Fruit fly (Drosophila melanogaster) whole organism, prepupa: ENCODE results near the gene eIF2gamma.

Experiments
- Blimp-1 ChIP-seq: fragments of 200-800 bp; sonication (Bioruptor generic); optimal IDR thresholded peaks from 3 replicates; lab custom pipeline; 2017; ENCODE audit warnings: missing biosample characterization, missing genetic modification characterization, mild to moderate bottlenecking, moderate library complexity, missing genetic modification reagents
- CG10669 ChIP-seq: fragments of 200-800 bp; sonication (Bioruptor generic); optimal IDR thresholded peaks from 3 replicates; lab custom pipeline; 2018; ENCODE audit warnings: missing biosample characterization, mild to moderate bottlenecking, missing genetic modification characterization, moderate library complexity
- CG11294 ChIP-seq: fragments of 200-800 bp; sonication (Bioruptor generic); IDR thresholded peaks from 2 replicates; pipeline ENCODE4 v1.3.6; 2022; ENCODE audit warnings: missing biosample characterization, missing genetic modification characterization
- CG11762 ChIP-seq: fragments of 200-800 bp; sonication (Bioruptor generic); optimal IDR thresholded peaks from 3 replicates; lab custom pipeline; 2016; ENCODE audit warnings: missing biosample characterization, missing genetic modification characterization; ENCODE audit not compliant: insufficient read depth
- CG11902 ChIP-seq: fragments of 200-800 bp; sonication (Bioruptor generic); optimal IDR thresholded peaks from 3 replicates; lab custom pipeline; 2016; ENCODE audit warnings: missing biosample characterization, missing genetic modification characterization
- CG1621 ChIP-seq: fragments of 200-800 bp; sonication (Bioruptor generic); optimal IDR thresholded peaks from 3 replicates; lab custom pipeline; 2018; ENCODE audit warnings: missing biosample characterization, mild to moderate bottlenecking, missing genetic modification characterization
- CG3032 ChIP-seq: fragments of 200-800 bp; optimal IDR thresholded peaks from 2 replicates; lab custom pipeline; 2019; ENCODE audit warnings: missing biosample characterization, mild to moderate bottlenecking, missing genetic modification characterization, moderate library complexity
- CG31627 ChIP-seq: fragments of 200-800 bp; sonication (Bioruptor generic); optimal IDR thresholded peaks from 3 replicates; lab custom pipeline; 2016; ENCODE audit warnings: missing biosample characterization, missing genetic modification characterization
- CG32006 ChIP-seq: fragments of 200-800 bp; sonication (Bioruptor generic); optimal IDR thresholded peaks from 3 replicates; lab custom pipeline; 2017; ENCODE audit warnings: missing biosample characterization, mild to moderate bottlenecking, missing genetic modification characterization
- CG34406 ChIP-seq: fragments of 200-800 bp; sonication (Bioruptor generic); optimal IDR thresholded peaks from 3 replicates; lab custom pipeline; 2016; ENCODE audit warnings: missing biosample characterization, missing genetic modification characterization
- CG3919 ChIP-seq: fragments of 200-800 bp; sonication (Bioruptor generic); optimal IDR thresholded peaks from 3 replicates; lab custom pipeline; 2016; ENCODE audit warnings: missing biosample characterization, missing genetic modification characterization
- CG4318 ChIP-seq: fragments of 200-800 bp; sonication (Bioruptor generic); optimal IDR thresholded peaks from 3 replicates; lab custom pipeline; 2017; ENCODE audit warnings: missing biosample characterization, mild to moderate bottlenecking, missing genetic modification characterization
- CG6163 ChIP-seq: fragments of 200-800 bp; sonication (Bioruptor generic); IDR thresholded peaks from 3 replicates; pipeline ENCODE4 v1.3.6; 2022; ENCODE audit warnings: missing biosample characterization, missing genetic modification characterization
- CG6276 ChIP-seq: fragments of 200-800 bp; sonication (Bioruptor generic); optimal IDR thresholded peaks from 2 replicates; lab custom pipeline; 2017; ENCODE audit warnings: missing biosample characterization, mild to moderate bottlenecking, missing genetic modification characterization
- CG6854 ChIP-seq: fragments of 200-800 bp; sonication (Bioruptor generic); optimal IDR thresholded peaks from 2 replicates; lab custom pipeline; 2017; ENCODE audit warnings: missing biosample characterization, mild to moderate bottlenecking, missing genetic modification characterization
- CG7368 ChIP-seq: fragments of 200-800 bp; sonication (Bioruptor generic); optimal IDR thresholded peaks from 3 replicates; lab custom pipeline; 2016; ENCODE audit warnings: missing biosample characterization, missing genetic modification characterization
- CG8319 ChIP-seq: fragments of 200-800 bp; sonication (Bioruptor generic); optimal IDR thresholded peaks from 3 replicates; lab custom pipeline; 2016; ENCODE audit warnings: missing biosample characterization, missing genetic modification characterization
- CG8632 ChIP-seq: fragments of 200-800 bp; sonication (Bioruptor generic); optimal IDR thresholded peaks from 3 replicates; lab custom pipeline; 2016; ENCODE audit warnings: missing biosample characterization, missing genetic modification characterization
- CG9139 ChIP-seq: fragments of 200-800 bp; sonication (Bioruptor generic); optimal IDR thresholded peaks from 3 replicates; lab custom pipeline; 2017; ENCODE audit warnings: missing biosample characterization, mild to moderate bottlenecking, missing genetic modification characterization
- Eip93F ChIP-seq: fragments of 200-800 bp; sonication (Bioruptor generic); optimal IDR thresholded peaks from 2 replicates; lab custom pipeline; 2016; ENCODE audit warnings: missing biosample characterization, mild to moderate bottlenecking, missing genetic modification characterization
- Ets96B ChIP-seq: fragments of 200-800 bp; optimal IDR thresholded peaks from 2 replicates; lab custom pipeline; 2019; ENCODE audit warnings: missing biosample characterization, mild to moderate bottlenecking, missing genetic modification characterization, moderate library complexity
- Hr39 ChIP-seq: fragments of 200-800 bp; sonication (Bioruptor generic); optimal IDR thresholded peaks from 2 replicates; lab custom pipeline; 2016; ENCODE audit warnings: missing biosample characterization, missing genetic modification characterization
- Hr4 ChIP-seq: fragments of 200-800 bp; sonication (Bioruptor generic); optimal IDR thresholded peaks from 3 replicates; lab custom pipeline; 2016; ENCODE audit warnings: missing biosample characterization, missing genetic modification characterization
- Lpt ChIP-seq: fragments of 200-800 bp; sonication (Bioruptor generic); optimal IDR thresholded peaks from 3 replicates; lab custom pipeline; 2016; ENCODE audit warnings: missing biosample characterization, missing genetic modification characterization
- Met ChIP-seq: fragments of 200-800 bp; sonication (Bioruptor generic); optimal IDR thresholded peaks from 3 replicates; lab custom pipeline; 2016; ENCODE audit warnings: missing biosample characterization, missing genetic modification characterization
- OdsH ChIP-seq: fragments of 200-800 bp; sonication (Bioruptor generic); optimal IDR thresholded peaks from 3 replicates; lab custom pipeline; 2016; ENCODE audit warnings: missing biosample characterization, missing genetic modification characterization
- Smox ChIP-seq: fragments of 200-800 bp; sonication (Bioruptor generic); optimal IDR thresholded peaks from 3 replicates; lab custom pipeline; 2016; ENCODE audit warnings: missing biosample characterization, missing genetic modification characterization
- Sox14 ChIP-seq: fragments of 200-800 bp; sonication (Bioruptor generic); optimal IDR thresholded peaks from 3 replicates; lab custom pipeline; 2016; ENCODE audit warnings: missing biosample characterization, missing genetic modification characterization
- Sox15 ChIP-seq: fragments of 200-800 bp; sonication (Bioruptor generic); optimal IDR thresholded peaks from 3 replicates; lab custom pipeline; 2016; ENCODE audit warnings: missing biosample characterization, missing genetic modification characterization
- achi ChIP-seq: fragments of 200-800 bp; sonication (Bioruptor generic); optimal IDR thresholded peaks from 3 replicates; lab custom pipeline; 2016; ENCODE audit warnings: missing biosample characterization, missing genetic modification characterization
- cyc ChIP-seq: fragments of 200-800 bp; sonication (Bioruptor generic); optimal IDR thresholded peaks from 3 replicates; lab custom pipeline; 2016; ENCODE audit warnings: missing biosample characterization, missing genetic modification characterization
- dac ChIP-seq: fragments of 200-800 bp; sonication (Bioruptor generic); optimal IDR thresholded peaks from 2 replicates; lab custom pipeline; 2017; ENCODE audit warnings: missing biosample characterization, mild to moderate bottlenecking, missing genetic modification characterization
- dsx ChIP-seq: fragments of 200-800 bp; optimal IDR thresholded peaks from 3 replicates; lab custom pipeline; 2019; ENCODE audit warnings: missing biosample characterization, mild to moderate bottlenecking, missing genetic modification characterization, moderate library complexity; ENCODE audit not compliant: poor library complexity, severe bottlenecking
- eg ChIP-seq: fragments of 200-800 bp; sonication (Bioruptor generic); IDR thresholded peaks from 3 replicates; pipeline ENCODE4 v1.3.6; 2022; ENCODE audit warnings: missing biosample characterization, missing genetic modification characterization
- esn ChIP-seq: fragments of 200-800 bp; sonication (Bioruptor generic); optimal IDR thresholded peaks from 2 replicates; lab custom pipeline; 2016; ENCODE audit warnings: missing biosample characterization, mild to moderate bottlenecking, missing genetic modification characterization, moderate library complexity
- fd59A ChIP-seq: fragments of 200-800 bp; sonication (Bioruptor generic); optimal IDR thresholded peaks from 2 replicates; lab custom pipeline; 2017; ENCODE audit warnings: missing biosample characterization, mild to moderate bottlenecking, missing genetic modification characterization, missing genetic modification reagents
- fkh ChIP-seq: fragments of 200-800 bp; sonication (Bioruptor generic); optimal IDR thresholded peaks from 3 replicates; lab custom pipeline; 2017; ENCODE audit warnings: missing biosample characterization, mild to moderate bottlenecking, missing genetic modification characterization, moderate library complexity
- lz ChIP-seq: fragments of 200-800 bp; sonication (Bioruptor generic); optimal IDR thresholded peaks from 3 replicates; lab custom pipeline; 2016; ENCODE audit warnings: missing biosample characterization, missing genetic modification characterization
- net ChIP-seq: fragments of 200-800 bp; sonication (Bioruptor generic); optimal IDR thresholded peaks from 3 replicates; lab custom pipeline; 2016; ENCODE audit warnings: missing biosample characterization, missing genetic modification characterization
- pdm3 ChIP-seq: fragments of 200-800 bp; sonication (Bioruptor generic); optimal IDR thresholded peaks from 3 replicates; lab custom pipeline; 2016; ENCODE audit warnings: missing biosample characterization, missing genetic modification characterization
- salr ChIP-seq, 2 experiments: fragments of 200-800 bp; sonication (Bioruptor generic); optimal IDR thresholded peaks; 3 replicates each; lab custom pipeline; 2016 to 2018; ENCODE audit warnings: missing biosample characterization in 2 of 2, missing genetic modification characterization in 2 of 2, mild to moderate bottlenecking in 1 of 2
- spab ChIP-seq: fragments of 200-800 bp; sonication (Bioruptor generic); optimal IDR thresholded peaks from 2 replicates; lab custom pipeline; 2017; ENCODE audit warnings: missing biosample characterization, mild to moderate bottlenecking, missing genetic modification characterization, missing genetic modification reagents
- ss ChIP-seq, 2 experiments: fragments of 200-800 bp; sonication (Bioruptor generic); optimal IDR thresholded peaks; 2 replicates in 1 of 2; 3 replicates in 1 of 2; lab custom pipeline; 2017 to 2018; ENCODE audit warnings: mild to moderate bottlenecking in 2 of 2, missing biosample characterization in 2 of 2, missing genetic modification characterization in 2 of 2, moderate library complexity in 1 of 2
- vri ChIP-seq: fragments of 200-800 bp; sonication (Bioruptor generic); optimal IDR thresholded peaks from 3 replicates; lab custom pipeline; 2016; ENCODE audit warnings: missing biosample characterization, mild to moderate bottlenecking, missing genetic modification characterization

Gene eIF2gamma

dm6 chr3R:15297904-15298303, 34.6 kb upstream of the eIF2gamma start:
- TF ChIP-seq Met (no peak), CG10669 (GFP tag; lab: Kevin White, UChicago) (no peak), vri (GFP tag; lab: Kevin White, UChicago) (peak; percentile 83)

- no peak for TF ChIP-seq Sox15
- peak; percentile 17 for TF ChIP-seq Blimp-1 (GFP tag; lab: Kevin White, UChicago)
- peak; percentile 42 for TF ChIP-seq vri (GFP tag; lab: Kevin White, UChicago)
- TF ChIP-seq dac (GFP tag; lab: Kevin White, UChicago), result no peak
These were observed 30.7 kb upstream of the eIF2gamma start for dm6 chr3R:15293878-15294350.

- no peak for TF ChIP-seq fkh (GFP tag; lab: Kevin White, UChicago)
- peak; percentile 66 for TF ChIP-seq esn (GFP tag; lab: Kevin White, UChicago)
- no peak for TF ChIP-seq OdsH (GFP tag; lab: Kevin White, UChicago)
- peak; percentile 6 for TF ChIP-seq CG8632 (GFP tag; lab: Kevin White, UChicago)
- no peak for TF ChIP-seq Hr4 (GFP tag; lab: Kevin White, UChicago)
- TF ChIP-seq Ets96B, result no peak
- no peak for TF ChIP-seq Lpt (GFP tag; lab: Kevin White, UChicago)
- no peak for TF ChIP-seq CG8319
- no peak for TF ChIP-seq spab (GFP tag; lab: Kevin White, UChicago)
- TF ChIP-seq Sox15, result no peak
- TF ChIP-seq CG11294 (GFP tag; lab: Robert Waterston, UW), result no peak
- TF ChIP-seq dsx, result no peak
- peak; percentile 23 for TF ChIP-seq CG11902 (GFP tag; lab: Kevin White, UChicago)
- no peak for TF ChIP-seq Smox (GFP tag; lab: Kevin White, UChicago)
- TF ChIP-seq CG4318 (GFP tag; lab: Kevin White, UChicago), result no peak
- no peak for TF ChIP-seq Sox14 (GFP tag; lab: Kevin White, UChicago)
- TF ChIP-seq CG34406 (GFP tag; lab: Kevin White, UChicago), result peak; percentile 33
- TF ChIP-seq pdm3, result no peak
- no peak for TF ChIP-seq Hr39
- no peak for TF ChIP-seq fd59A (GFP tag; lab: Kevin White, UChicago)
- TF ChIP-seq Met, result peak; percentile 68
- no peak for TF ChIP-seq dac (GFP tag; lab: Kevin White, UChicago)
- no peak for TF ChIP-seq CG3032
- peak in 1 of 2 experiments; percentile 47 for TF ChIP-seq ss (GFP tag; optimal IDR thresholded peaks at IDR 0.05; lab: Kevin White, UChicago)
- TF ChIP-seq CG7368, result no peak
- TF ChIP-seq Eip93F (GFP tag; lab: Kevin White, UChicago), result peak; percentile 18
- TF ChIP-seq achi, result no peak
- no peak for TF ChIP-seq CG32006
- peak; percentile 60 for TF ChIP-seq lz (GFP tag; lab: Kevin White, UChicago)
- TF ChIP-seq eg (GFP tag; lab: Robert Waterston, UW), result no peak
- peak; percentile 1 for TF ChIP-seq CG9139 (GFP tag; lab: Kevin White, UChicago)
- peak; percentile 67 for TF ChIP-seq Blimp-1 (GFP tag; lab: Kevin White, UChicago)
- TF ChIP-seq salr (GFP tag; optimal IDR thresholded peaks at IDR 0.05; lab: Kevin White, UChicago), result no peak
- peak; percentile 22; the same call in 1 of the 3 replicates for TF ChIP-seq CG6163 (GFP tag; lab: Robert Waterston, UW)
- no peak for TF ChIP-seq CG1621 (tag; lab: Kevin White, UChicago)
- TF ChIP-seq vri (GFP tag; lab: Kevin White, UChicago), result peak; percentile 48
- TF ChIP-seq CG6854 (GFP tag; lab: Kevin White, UChicago), result no peak
- peak; percentile 51 for TF ChIP-seq cyc
- no peak for TF ChIP-seq CG6276 (GFP tag; lab: Kevin White, UChicago)
- TF ChIP-seq net (GFP tag; lab: Kevin White, UChicago), result no peak
- no peak for TF ChIP-seq CG3919 (GFP tag; lab: Kevin White, UChicago)
- TF ChIP-seq CG11762 (GFP tag; lab: Kevin White, UChicago), result no peak
- TF ChIP-seq CG31627, result no peak
These were observed 30.0 kb upstream of the eIF2gamma start for dm6 chr3R:15293005-15293877.
